Comparison of ENCODE assay signal across 4 fruit fly cellular contexts in genomic region chr2L:18003028-18003836, dm6.
TF ChIP-seq lines count a peak whose summit lies in the region.

No protein-coding gene starts in this region.

- no peak for TF ChIP-seq CTCF in whole organism, embryonic (GFP tag; optimal IDR thresholded peaks at IDR 0.05; lab: Kevin White, UChicago)

TF ChIP-seq in whole organism, embryonic, 481 proteins besides CTCF, POLR2A, EP300 and RAD21:
- no peak for TF ChIP-seq disco-r (GFP tag; optimal IDR thresholded peaks at IDR 0.05; lab: Kevin White, UChicago)
- peak; percentile 37 for TF ChIP-seq corto (GFP tag; optimal IDR thresholded peaks at IDR 0.05; lab: Kevin White, UChicago)
- peak in 1 of 2 experiments; percentile 19 for TF ChIP-seq bsh (GFP tag; optimal IDR thresholded peaks at IDR 0.05; lab: Kevin White, UChicago)
- peak; percentile 35 for TF ChIP-seq lbe (GFP tag; optimal IDR thresholded peaks at IDR 0.05; lab: Kevin White, UChicago)
- peak; percentile 95 for TF ChIP-seq Drgx (GFP tag; IDR thresholded peaks at IDR 0.05; lab: Robert Waterston, UW)

TF ChIP-seq in whole organism, prepupa, 60 proteins besides CTCF, POLR2A, EP300 and RAD21 (continues in another document):
- TF ChIP-seq Eip75B (GFP tag; optimal IDR thresholded peaks at IDR 0.05; lab: Kevin White, UChicago), result peak; percentile 51
- peak; percentile 52 for TF ChIP-seq CG34406 (GFP tag; optimal IDR thresholded peaks at IDR 0.05; lab: Kevin White, UChicago)
- peak; percentile 61 for TF ChIP-seq net (GFP tag; optimal IDR thresholded peaks at IDR 0.05; lab: Kevin White, UChicago)
- peak; percentile 24 for TF ChIP-seq CG11902 (GFP tag; optimal IDR thresholded peaks at IDR 0.05; lab: Kevin White, UChicago)
- peak; percentile 71 for TF ChIP-seq CG6276 (GFP tag; optimal IDR thresholded peaks at IDR 0.05; lab: Kevin White, UChicago)
- TF ChIP-seq CG3919 (GFP tag; optimal IDR thresholded peaks at IDR 0.05; lab: Kevin White, UChicago), result peak; percentile 64
- peak; percentile 70 for TF ChIP-seq OdsH (GFP tag; optimal IDR thresholded peaks at IDR 0.05; lab: Kevin White, UChicago)
- peak; percentile 56 for TF ChIP-seq CG11762 (GFP tag; optimal IDR thresholded peaks at IDR 0.05; lab: Kevin White, UChicago; ENCODE audit: insufficient read depth)
- peak; percentile 91 for TF ChIP-seq Gug (GFP tag; IDR thresholded peaks at IDR 0.05; lab: Robert Waterston, UW)
- TF ChIP-seq CG8632 (GFP tag; optimal IDR thresholded peaks at IDR 0.05; lab: Kevin White, UChicago), result peak; percentile 62
- peak; percentile 55 for TF ChIP-seq spab (GFP tag; optimal IDR thresholded peaks at IDR 0.05; lab: Kevin White, UChicago)
- peak; percentile 44 for TF ChIP-seq Hr39 (GFP tag; optimal IDR thresholded peaks at IDR 0.05; lab: Kevin White, UChicago)
- TF ChIP-seq svp (GFP tag; lab: Kevin White, UChicago), result peak; percentile 86
- peak; percentile 28 for TF ChIP-seq CG7368 (GFP tag; optimal IDR thresholded peaks at IDR 0.05; lab: Kevin White, UChicago)
- peak; percentile 58 for TF ChIP-seq pdm3 (GFP tag; optimal IDR thresholded peaks at IDR 0.05; lab: Kevin White, UChicago)
- peak; percentile 64 for TF ChIP-seq topi (GFP tag; optimal IDR thresholded peaks at IDR 0.05; lab: Kevin White, UChicago)
- TF ChIP-seq Ets96B (tag; optimal IDR thresholded peaks at IDR 0.05; lab: Kevin White, UChicago), result peak; percentile 82
- TF ChIP-seq fd59A (GFP tag; optimal IDR thresholded peaks at IDR 0.05; lab: Kevin White, UChicago), result peak; percentile 33
- peak; percentile 56 for TF ChIP-seq Met (GFP tag; optimal IDR thresholded peaks at IDR 0.05; lab: Kevin White, UChicago)
- peak; percentile 66 for TF ChIP-seq dsx (GFP tag; optimal IDR thresholded peaks at IDR 0.05; lab: Kevin White, UChicago; ENCODE audit: poor library complexity, severe bottlenecking)
- peak; percentile 68 for TF ChIP-seq Lpt (GFP tag; optimal IDR thresholded peaks at IDR 0.05; lab: Kevin White, UChicago)
- peak; percentile 93 for TF ChIP-seq CG6163 (GFP tag; IDR thresholded peaks at IDR 0.05; lab: Robert Waterston, UW)
- TF ChIP-seq CG10669 (GFP tag; optimal IDR thresholded peaks at IDR 0.05; lab: Kevin White, UChicago), result peak; percentile 49
- peak; percentile 61 for TF ChIP-seq Smox (GFP tag; optimal IDR thresholded peaks at IDR 0.05; lab: Kevin White, UChicago)
- peak; percentile 86 for TF ChIP-seq CG32006 (GFP tag; optimal IDR thresholded peaks at IDR 0.05; lab: Kevin White, UChicago)
- peak; percentile 74 for TF ChIP-seq CG10631 (GFP tag; optimal IDR thresholded peaks at IDR 0.05; lab: Kevin White, UChicago)
- peak; percentile 70 for TF ChIP-seq CG6854 (GFP tag; optimal IDR thresholded peaks at IDR 0.05; lab: Kevin White, UChicago)
- TF ChIP-seq CG6808 (GFP tag; optimal IDR thresholded peaks at IDR 0.05; lab: Kevin White, UChicago), result peak; percentile 57

TF ChIP-seq in whole organism, pupa, 21 proteins besides CTCF, POLR2A, EP300 and RAD21:
- TF ChIP-seq CG10348 (GFP tag; IDR thresholded peaks at IDR 0.05; lab: Robert Waterston, UW) (peak; percentile 53; the same call in 1 of the 2 replicates), CG32121 (GFP tag; IDR thresholded peaks at IDR 0.05; lab: Robert Waterston, UW) (peak; percentile 95), CG12605 (GFP tag; IDR thresholded peaks at IDR 0.05; lab: Robert Waterston, UW) (peak; percentile 82), D1 (tag; optimal IDR thresholded peaks at IDR 0.05; lab: Kevin White, UChicago) (peak; percentile 1), CG17806 (tag; optimal IDR thresholded peaks at IDR 0.05; lab: Kevin White, UChicago) (peak; percentile 81), gl (tag; optimal IDR thresholded peaks at IDR 0.05; lab: Kevin White, UChicago) (peak; percentile 14), CG34367 (tag; optimal IDR thresholded peaks at IDR 0.05; lab: Kevin White, UChicago) (peak; percentile 58), CG13204 (GFP tag; optimal IDR thresholded peaks at IDR 0.05; lab: Kevin White, UChicago) (peak; percentile 45), CG9948 (tag; optimal IDR thresholded peaks at IDR 0.05; lab: Kevin White, UChicago) (peak; percentile 76), rn (GFP tag; IDR thresholded peaks at IDR 0.05; lab: Robert Waterston, UW) (peak; percentile 89), CG8159 (tag; optimal IDR thresholded peaks at IDR 0.05; lab: Kevin White, UChicago) (peak; percentile 76), CG8301 (tag; optimal IDR thresholded peaks at IDR 0.05; lab: Kevin White, UChicago) (peak; percentile 75), Ets98B (GFP tag; IDR thresholded peaks at IDR 0.05; lab: Robert Waterston, UW) (peak; percentile 91), EcR (GFP tag; optimal IDR thresholded peaks at IDR 0.05; lab: Kevin White, UChicago) (peak; percentile 23), Snoo (tag; optimal IDR thresholded peaks at IDR 0.05; lab: Kevin White, UChicago) (peak; percentile 62), CG15710 (tag; optimal IDR thresholded peaks at IDR 0.05; lab: Kevin White, UChicago) (peak; percentile 76), CG4496 (GFP tag; IDR thresholded peaks at IDR 0.05; lab: Robert Waterston, UW) (peak; percentile 93), CG14655 (GFP tag; optimal IDR thresholded peaks at IDR 0.05; lab: Kevin White, UChicago) (peak; percentile 80), Pif1A (GFP tag; optimal IDR thresholded peaks at IDR 0.05; lab: Kevin White, UChicago) (peak; percentile 53), Pif1B (GFP tag; optimal IDR thresholded peaks at IDR 0.05; lab: Kevin White, UChicago) (peak; percentile 68), fd96Ca (GFP tag; IDR thresholded peaks at IDR 0.05; lab: Robert Waterston, UW) (peak; percentile 87)

TF ChIP-seq in whole organism, wandering third instar larva, 38 proteins besides CTCF, POLR2A, EP300 and RAD21:
- peak; percentile 34 for TF ChIP-seq Jra (GFP tag; optimal IDR thresholded peaks at IDR 0.05; lab: Kevin White, UChicago)
- TF ChIP-seq pan (optimal IDR thresholded peaks at IDR 0.05; lab: Kevin White, UChicago), result no peak
- TF ChIP-seq fru (GFP tag; optimal IDR thresholded peaks at IDR 0.05; lab: Kevin White, UChicago), result peak; percentile 71
- TF ChIP-seq Myc (optimal IDR thresholded peaks at IDR 0.05; lab: Kevin White, UChicago), result no peak
- TF ChIP-seq woc (GFP tag; optimal IDR thresholded peaks at IDR 0.05; lab: Kevin White, UChicago), result peak; percentile 65
- TF ChIP-seq lola (GFP tag; optimal IDR thresholded peaks at IDR 0.05; lab: Kevin White, UChicago), result no peak
- no peak for TF ChIP-seq dl (GFP tag; optimal IDR thresholded peaks at IDR 0.05; lab: Kevin White, UChicago; ENCODE audit: insufficient read depth in 1 of 2, partially characterized antibody in 2 of 2)
- no peak for TF ChIP-seq Mio (GFP tag; optimal IDR thresholded peaks at IDR 0.05; lab: Kevin White, UChicago)
- TF ChIP-seq sage (GFP tag; optimal IDR thresholded peaks at IDR 0.05; lab: Kevin White, UChicago), result no peak
- TF ChIP-seq Abd-B (GFP tag; optimal IDR thresholded peaks at IDR 0.05; lab: Kevin White, UChicago), result no peak
- TF ChIP-seq ey (GFP tag; optimal IDR thresholded peaks at IDR 0.05; lab: Kevin White, UChicago), result peak; percentile 62
- TF ChIP-seq CG32264 (GFP tag; optimal IDR thresholded peaks at IDR 0.05; lab: Kevin White, UChicago), result no peak
- TF ChIP-seq Dif (GFP tag; optimal IDR thresholded peaks at IDR 0.05; lab: Kevin White, UChicago; ENCODE audit: partially characterized antibody), result no peak
- no peak for TF ChIP-seq sv (GFP tag; optimal IDR thresholded peaks at IDR 0.05; lab: Kevin White, UChicago)
- no peak for TF ChIP-seq CrebA (GFP tag; optimal IDR thresholded peaks at IDR 0.05; lab: Kevin White, UChicago; ENCODE audit: borderline replicate concordance)
- peak in 1 of 2 experiments; percentile 74 for TF ChIP-seq foxo (GFP tag; optimal IDR thresholded peaks at IDR 0.05; lab: Kevin White, UChicago)
- peak; percentile 62 for TF ChIP-seq rgr (GFP tag; optimal IDR thresholded peaks at IDR 0.05; lab: Kevin White, UChicago)
- TF ChIP-seq N (GFP tag; optimal IDR thresholded peaks at IDR 0.05; lab: Kevin White, UChicago), result no peak
- TF ChIP-seq psq (GFP tag; optimal IDR thresholded peaks at IDR 0.05; lab: Kevin White, UChicago), result peak; percentile 80
- TF ChIP-seq Hr78 (GFP tag; optimal IDR thresholded peaks at IDR 0.05; lab: Kevin White, UChicago), result no peak
- peak; percentile 78 for TF ChIP-seq Sp1 (GFP tag; optimal IDR thresholded peaks at IDR 0.05; lab: Kevin White, UChicago)
- peak; percentile 43 for TF ChIP-seq Rel (GFP tag; optimal IDR thresholded peaks at IDR 0.05; lab: Kevin White, UChicago)
- TF ChIP-seq Rel (tag; optimal IDR thresholded peaks at IDR 0.05; lab: Kevin White, UChicago), result no peak
- no peak for TF ChIP-seq jim (GFP tag; optimal IDR thresholded peaks at IDR 0.05; lab: Kevin White, UChicago)
- no peak for TF ChIP-seq usp (GFP tag; optimal IDR thresholded peaks at IDR 0.05; lab: Kevin White, UChicago)
- TF ChIP-seq h (GFP tag; optimal IDR thresholded peaks at IDR 0.05; lab: Kevin White, UChicago), result peak; percentile 77
- no peak for TF ChIP-seq dsf (GFP tag; optimal IDR thresholded peaks at IDR 0.05; lab: Kevin White, UChicago; ENCODE audit: borderline replicate concordance)
- peak; percentile 65 for TF ChIP-seq Hnf4 (GFP tag; optimal IDR thresholded peaks at IDR 0.05; lab: Kevin White, UChicago)
- TF ChIP-seq Hr83 (GFP tag; optimal IDR thresholded peaks at IDR 0.05; lab: Kevin White, UChicago; ENCODE audit: poor library complexity, severe bottlenecking), result no peak
- peak; percentile 85 for TF ChIP-seq HLH106 (tag; optimal IDR thresholded peaks at IDR 0.05; lab: Kevin White, UChicago)
- peak; percentile 34 for TF ChIP-seq br (GFP tag; optimal IDR thresholded peaks at IDR 0.05; lab: Kevin White, UChicago)
- TF ChIP-seq CG9705 (GFP tag; optimal IDR thresholded peaks at IDR 0.05; lab: Kevin White, UChicago), result peak; percentile 67
- peak; percentile 34 for TF ChIP-seq tai (GFP tag; optimal IDR thresholded peaks at IDR 0.05; lab: Kevin White, UChicago)
- TF ChIP-seq GATAd (GFP tag; optimal IDR thresholded peaks at IDR 0.05; lab: Kevin White, UChicago), result no peak
- no peak for TF ChIP-seq Dfd (GFP tag; optimal IDR thresholded peaks at IDR 0.05; lab: Kevin White, UChicago)
- peak; percentile 49 for TF ChIP-seq dmrt93B (GFP tag; optimal IDR thresholded peaks at IDR 0.05; lab: Kevin White, UChicago)
- TF ChIP-seq Vsx2 (GFP tag; optimal IDR thresholded peaks at IDR 0.05; lab: Kevin White, UChicago; ENCODE audit: partially characterized antibody), result no peak
- peak; percentile 66 for TF ChIP-seq OdsH (GFP tag; optimal IDR thresholded peaks at IDR 0.05; lab: Kevin White, UChicago)
- TF ChIP-seq brk (GFP tag; optimal IDR thresholded peaks at IDR 0.05; lab: Kevin White, UChicago), result peak; percentile 84

Comparison
In these comparisons a context has a peak if more than half of its experiments do, and no peak if none do; other contexts are left out.
1. Of the 7 proteins assayed by ChIP-seq in both whole organism, embryonic and whole organism, prepupa: peak only in whole organism, embryonic: none; only in whole organism, prepupa: Blimp-1, CG6854, Gug, Hr39, Lpt and Sox102F; in both: none; in neither: 1.